Fruit fly (Drosophila melanogaster) whole organism, embryonic: ENCODE measurements around the gene msd1.

Experiments used
- Abd-B ChIP-seq: fragments of 200-800 bp; sonication (Bioruptor generic); optimal IDR thresholded peaks from 2 replicates; lab custom pipeline; 2018; ENCODE audit warnings: missing biosample characterization, mild to moderate bottlenecking, missing genetic modification characterization, moderate library complexity
- BEAF-32 ChIP-seq: fragments of 200-800 bp; sonication (Bioruptor generic); optimal IDR thresholded peaks from 3 replicates; lab custom pipeline; 2017; ENCODE audit warnings: missing biosample characterization, missing genetic modification characterization, mild to moderate bottlenecking, moderate library complexity, missing genetic modification reagents
- CG11560 ChIP-seq: fragments of 200-800 bp; sonication (Bioruptor generic); IDR thresholded peaks from 3 replicates; pipeline ENCODE4 v1.3.6; 2022; ENCODE audit warnings: missing biosample characterization, missing genetic modification characterization
- CG12391 ChIP-seq: fragments of 200-800 bp; sonication (Bioruptor generic); optimal IDR thresholded peaks from 3 replicates; lab custom pipeline; 2018; ENCODE audit warnings: missing biosample characterization, mild to moderate bottlenecking, missing genetic modification characterization, moderate library complexity
- CG12659 ChIP-seq: fragments of 200-800 bp; sonication (Bioruptor generic); optimal IDR thresholded peaks from 3 replicates; lab custom pipeline; 2017; ENCODE audit warnings: mild to moderate bottlenecking, missing biosample characterization, missing genetic modification reagents, missing genetic modification characterization
- CG13123 ChIP-seq: fragments of 200-800 bp; sonication (Bioruptor generic); optimal IDR thresholded peaks from 2 replicates; lab custom pipeline; 2016; ENCODE audit warnings: missing biosample characterization, missing genetic modification characterization
- CG13287 ChIP-seq: fragments of 200-800 bp; sonication (Bioruptor generic); IDR thresholded peaks from 2 replicates; pipeline ENCODE4 v1.3.6; 2022; ENCODE audit warnings: missing biosample characterization, missing genetic modification characterization; ENCODE audit not compliant: partially characterized antibody
- CG14710 ChIP-seq: fragments of 200-800 bp; sonication (Bioruptor generic); optimal IDR thresholded peaks from 3 replicates; lab custom pipeline; 2019; ENCODE audit warnings: missing biosample characterization, mild to moderate bottlenecking, missing genetic modification characterization, moderate library complexity
- CG15601 ChIP-seq: fragments of 200-800 bp; sonication (Bioruptor generic); optimal IDR thresholded peaks from 3 replicates; lab custom pipeline; 2019; ENCODE audit warnings: missing biosample characterization, mild to moderate bottlenecking, missing genetic modification characterization, moderate library complexity
- CG17186 ChIP-seq: fragments of 200-800 bp; sonication (Bioruptor generic); optimal IDR thresholded peaks from 3 replicates; lab custom pipeline; 2017; ENCODE audit warnings: missing biosample characterization, missing genetic modification reagents, missing genetic modification characterization
- CG17361 ChIP-seq: fragments of 200-800 bp; sonication (Bioruptor generic); IDR thresholded peaks from 3 replicates; pipeline ENCODE4 v1.3.6; 2022; ENCODE audit warnings: missing biosample characterization, missing genetic modification characterization
- CG17385 ChIP-seq: fragments of 200-800 bp; sonication (Bioruptor generic); optimal IDR thresholded peaks from 3 replicates; lab custom pipeline; 2018; ENCODE audit warnings: missing biosample characterization, mild to moderate bottlenecking, missing genetic modification characterization
- CG3281 ChIP-seq: fragments of 200-800 bp; sonication (Bioruptor generic); optimal IDR thresholded peaks from 3 replicates; lab custom pipeline; 2017; ENCODE audit warnings: missing biosample characterization, mild to moderate bottlenecking, missing genetic modification characterization
- CG6689 ChIP-seq: fragments of 200-800 bp; sonication (Bioruptor generic); IDR thresholded peaks from 2 replicates; pipeline ENCODE4 v1.3.6; 2022; ENCODE audit warnings: missing biosample characterization, missing genetic modification characterization
- CG8924 ChIP-seq: fragments of 200-800 bp; optimal IDR thresholded peaks from 3 replicates; lab custom pipeline; 2019; ENCODE audit warnings: missing biosample characterization, mild to moderate bottlenecking, missing genetic modification characterization, moderate library complexity
- CG9727 ChIP-seq: fragments of 200-800 bp; sonication (Bioruptor generic); optimal IDR thresholded peaks from 3 replicates; lab custom pipeline; 2017; ENCODE audit warnings: missing biosample characterization, mild to moderate bottlenecking, missing genetic modification characterization
- CG9797 ChIP-seq: fragments of 200-800 bp; sonication (Bioruptor generic); optimal IDR thresholded peaks from 3 replicates; lab custom pipeline; 2018; ENCODE audit warnings: missing biosample characterization, mild to moderate bottlenecking, missing genetic modification characterization
- E2f2 ChIP-seq: fragments of 200-800 bp; sonication (Bioruptor generic); IDR thresholded peaks from 2 replicates; pipeline ENCODE4 v1.3.6; 2022; ENCODE audit warnings: missing biosample characterization, missing genetic modification characterization
- Ets97D ChIP-seq: fragments of 200-800 bp; sonication (Bioruptor generic); optimal IDR thresholded peaks from 3 replicates; lab custom pipeline; 2016; ENCODE audit warnings: missing biosample characterization, missing genetic modification characterization
- Hmx ChIP-seq: fragments of 200-800 bp; sonication (Bioruptor generic); optimal IDR thresholded peaks from 2 replicates; lab custom pipeline; 2016; ENCODE audit warnings: missing biosample characterization, missing genetic modification characterization
- Hr51 ChIP-seq, 2 experiments: fragments of 200-800 bp; sonication (Bioruptor generic); optimal IDR thresholded peaks; 2 replicates in 1 of 2; 3 replicates in 1 of 2; lab custom pipeline; 2016 to 2018; ENCODE audit warnings: missing biosample characterization in 2 of 2, missing genetic modification characterization in 2 of 2, mild to moderate bottlenecking in 1 of 2, moderate library complexity in 1 of 2
- Lhr ChIP-seq: fragments of 200-800 bp; sonication (Bioruptor generic); optimal IDR thresholded peaks from 3 replicates; lab custom pipeline; 2017; ENCODE audit warnings: mild to moderate bottlenecking, missing biosample characterization, missing genetic modification reagents, missing genetic modification characterization
- MBD-R2 ChIP-seq: fragments of 200-800 bp; sonication (Bioruptor generic); IDR thresholded peaks from 2 replicates; pipeline ENCODE4 v1.3.6; 2022; ENCODE audit warnings: missing biosample characterization, missing genetic modification characterization
- MESR4 ChIP-seq: fragments of 200-800 bp; sonication (Bioruptor generic); optimal IDR thresholded peaks from 2 replicates; lab custom pipeline; 2018; ENCODE audit warnings: missing biosample characterization, mild to moderate bottlenecking, missing genetic modification characterization, moderate library complexity
- Med ChIP-seq: fragments of 200-800 bp; sonication (Bioruptor generic); peaks from one replicate; lab custom pipeline; 2016; ENCODE audit warnings: missing biosample characterization, missing genetic modification characterization, mild to moderate bottlenecking, inconsistent platforms, moderate library complexity
- NC2β ChIP-seq: fragments of 200-800 bp; sonication (Bioruptor generic); optimal IDR thresholded peaks from 2 replicates; lab custom pipeline; 2016; ENCODE audit warnings: missing biosample characterization, missing genetic modification characterization
- Opbp ChIP-seq: fragments of 200-800 bp; sonication (Bioruptor generic); IDR thresholded peaks from 3 replicates; pipeline ENCODE4 v1.3.6; 2022; ENCODE audit warnings: missing biosample characterization, missing genetic modification characterization; ENCODE audit not compliant: partially characterized antibody
- PHDP ChIP-seq: fragments of 200-800 bp; sonication (Bioruptor generic); optimal IDR thresholded peaks from 3 replicates; lab custom pipeline; 2018; ENCODE audit warnings: missing biosample characterization, mild to moderate bottlenecking, missing genetic modification characterization, moderate library complexity
- Pdp1 ChIP-seq, 2 experiments: fragments of 200-800 bp; sonication (Bioruptor generic); optimal IDR thresholded peaks; 3 replicates each; lab custom pipeline; 2016; ENCODE audit warnings: missing biosample characterization in 2 of 2, missing genetic modification characterization in 2 of 2, mild to moderate bottlenecking in 1 of 2, moderate library complexity in 1 of 2
- Ptx1 ChIP-seq: fragments of 200-800 bp; sonication (Bioruptor generic); IDR thresholded peaks from 2 replicates; pipeline ENCODE4 v1.3.6; 2022; ENCODE audit warnings: missing biosample characterization, missing genetic modification characterization
- Sin3A ChIP-seq: fragments of >200 bp; optimal IDR thresholded peaks from 2 replicates; lab custom pipeline; 2018
- ato ChIP-seq: fragments of 200-800 bp; sonication (Bioruptor generic); IDR thresholded peaks from 2 replicates; pipeline ENCODE4 v1.3.6; 2022; ENCODE audit warnings: missing biosample characterization, missing genetic modification characterization; ENCODE audit not compliant: partially characterized antibody
- ci ChIP-seq: fragments of 200-800 bp; sonication (Bioruptor generic); IDR thresholded peaks from 3 replicates; pipeline ENCODE4 v1.3.6; 2022; ENCODE audit warnings: missing biosample characterization, missing genetic modification characterization
- disco-r ChIP-seq: fragments of 200-800 bp; sonication (Bioruptor generic); optimal IDR thresholded peaks from 2 replicates; lab custom pipeline; 2016; ENCODE audit warnings: missing biosample characterization, missing genetic modification characterization
- ftz-f1 ChIP-seq: fragments of 200-800 bp; sonication (Bioruptor generic); optimal IDR thresholded peaks from 2 replicates; lab custom pipeline; 2016; ENCODE audit warnings: missing biosample characterization, missing genetic modification characterization
- grn ChIP-seq: fragments of 200-800 bp; sonication (Bioruptor generic); optimal IDR thresholded peaks from 3 replicates; lab custom pipeline; 2017; ENCODE audit warnings: missing biosample characterization, missing genetic modification characterization
- gsb-n ChIP-seq: fragments of 200-800 bp; sonication (Bioruptor generic); optimal IDR thresholded peaks from 3 replicates; lab custom pipeline; 2018; ENCODE audit warnings: missing biosample characterization, mild to moderate bottlenecking, missing genetic modification characterization
- hkb ChIP-seq, 2 experiments: fragments of 200-800 bp in 1 of 2; fragments of >200 bp in 1 of 2; sonication (Bioruptor generic) in 1 of 2; IDR thresholded peaks in 1 of 2; optimal IDR thresholded peaks in 1 of 2; 2 replicates each; pipeline versions ENCODE4 v1.3.6 to Lab custom; 2017 to 2022; ENCODE audit warnings: missing biosample characterization in 1 of 2, missing genetic modification characterization in 1 of 2
- lilli ChIP-seq: fragments of 200-800 bp; sonication (Bioruptor generic); optimal IDR thresholded peaks from 3 replicates; lab custom pipeline; 2016; ENCODE audit warnings: missing biosample characterization, missing genetic modification characterization
- nmo ChIP-seq: fragments of 200-800 bp; sonication (Bioruptor generic); optimal IDR thresholded peaks from 2 replicates; lab custom pipeline; 2018; ENCODE audit warnings: missing biosample characterization, mild to moderate bottlenecking, missing genetic modification characterization, moderate library complexity
- pb ChIP-seq: fragments of 200-800 bp; sonication (Bioruptor generic); optimal IDR thresholded peaks from 3 replicates; lab custom pipeline; 2016; ENCODE audit warnings: missing biosample characterization, missing genetic modification characterization
- phol ChIP-seq: fragments of 200-800 bp; sonication (Bioruptor generic); optimal IDR thresholded peaks from 3 replicates; lab custom pipeline; 2018; ENCODE audit warnings: missing biosample characterization, mild to moderate bottlenecking, missing genetic modification characterization, moderate library complexity
- pzg ChIP-seq: fragments of 200-800 bp; sonication (Bioruptor generic); optimal IDR thresholded peaks from 3 replicates; lab custom pipeline; 2018; ENCODE audit warnings: missing biosample characterization, mild to moderate bottlenecking, missing genetic modification characterization, moderate library complexity
- row ChIP-seq: fragments of 200-800 bp; sonication (Bioruptor generic); IDR thresholded peaks from 3 replicates; pipeline ENCODE4 v1.3.6; 2022; ENCODE audit warnings: missing biosample characterization, missing genetic modification characterization
- slp2 ChIP-seq: fragments of 200-800 bp; sonication (Bioruptor generic); optimal IDR thresholded peaks from 2 replicates; lab custom pipeline; 2016; ENCODE audit warnings: missing biosample characterization, missing genetic modification characterization
- twi ChIP-seq: fragments of 200-800 bp; optimal IDR thresholded peaks from 2 replicates; lab custom pipeline; 2019; ENCODE audit warnings: missing biosample characterization, mild to moderate bottlenecking, missing genetic modification characterization, moderate library complexity
- vnd ChIP-seq: fragments of 200-800 bp; sonication (Bioruptor generic); IDR thresholded peaks from 3 replicates; pipeline ENCODE4 v1.3.6; 2022; ENCODE audit warnings: missing biosample characterization, missing genetic modification characterization; ENCODE audit not compliant: partially characterized antibody
- zen ChIP-seq: fragments of 200-800 bp; sonication (Bioruptor generic); optimal IDR thresholded peaks from 3 replicates; lab custom pipeline; 2018; ENCODE audit warnings: missing biosample characterization, mild to moderate bottlenecking, missing genetic modification characterization, moderate library complexity

msd1 gene

DNA sequence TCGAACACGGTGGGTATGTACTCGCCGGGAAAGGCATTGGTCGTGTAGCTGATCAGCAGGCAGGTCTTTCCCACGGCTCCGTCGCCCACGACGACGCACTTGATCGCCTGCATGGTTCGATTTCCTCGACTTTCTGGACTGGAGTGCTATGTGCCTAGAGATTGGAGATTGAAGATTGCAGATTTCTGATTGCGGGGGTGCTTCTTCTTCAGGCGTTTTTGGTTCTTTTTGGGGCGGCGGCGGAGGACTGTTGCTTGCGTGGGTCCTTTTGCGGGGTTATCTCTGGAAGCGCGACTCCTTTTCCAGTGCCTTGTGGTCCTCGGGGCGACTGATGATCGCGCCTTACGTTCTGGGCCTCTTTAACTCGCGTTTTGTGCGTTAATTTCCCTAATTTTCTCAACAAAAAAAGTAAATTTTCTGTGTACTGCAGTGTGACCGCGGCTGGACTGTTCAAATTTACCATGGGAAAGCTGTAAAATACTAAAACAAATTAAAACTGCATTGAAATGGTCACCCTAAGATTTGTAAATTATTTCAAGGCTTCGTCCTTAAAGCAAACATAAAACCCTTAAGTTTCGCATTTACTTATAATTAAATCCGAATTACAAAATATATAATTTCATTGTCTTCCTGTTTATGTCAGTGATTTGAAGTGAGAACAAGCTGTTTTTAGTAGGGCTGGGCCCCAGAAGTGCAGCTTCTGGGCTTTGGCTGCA, 29.2 kb upstream of the msd1 start, which contains the start of the genes Rac1 and Acat2 (continued):
- TF ChIP-seq CG17186 (GFP tag; lab: Kevin White, UChicago) (peak; percentile 47), gsb-n (tag; lab: Kevin White, UChicago) (no peak), CG3281 (GFP tag; lab: Kevin White, UChicago) (no peak), CG13287 (peak; percentile 19; the same call in 1 of the 2 replicates), vnd (GFP tag; lab: Robert Waterston, UW) (no peak), Lhr (GFP tag; lab: Kevin White, UChicago) (peak; percentile 72), Hmx (GFP tag; lab: Kevin White, UChicago) (no peak), Ptx1 (GFP tag; lab: Robert Waterston, UW) (no peak), Med (GFP tag; lab: Kevin White, UChicago) (peak; percentile 62), ci (GFP tag; lab: Robert Waterston, UW) (no peak), pzg (peak; percentile 85), Abd-B (GFP tag; lab: Kevin White, UChicago) (peak; percentile 56), PHDP (tag; lab: Kevin White, UChicago) (no peak), CG11560 (no peak), disco-r (GFP tag; lab: Kevin White, UChicago) (no peak), pb (GFP tag; lab: Kevin White, UChicago) (no peak), zen (tag; lab: Kevin White, UChicago) (no peak), ftz-f1 (GFP tag; lab: Kevin White, UChicago) (peak; percentile 21), CG8924 (peak; percentile 31), Opbp (GFP tag; lab: Robert Waterston, UW) (0 out of 3 replicates have a peak, but pooled peaks have one; percentile 16), ato (GFP tag; lab: Robert Waterston, UW) (no peak), twi (tag; lab: Kevin White, UChicago) (peak; percentile 31), CG17385 (GFP tag; lab: Kevin White, UChicago) (peak; percentile 78), slp2 (GFP tag; lab: Kevin White, UChicago) (no peak), CG12391 (tag; lab: Kevin White, UChicago) (peak; percentile 57), CG9797 (GFP tag; lab: Kevin White, UChicago) (peak; percentile 92), CG15601 (tag; lab: Kevin White, UChicago) (peak; percentile 17), hkb (optimal IDR thresholded peaks at IDR 0.05; lab: Kevin White, UChicago) (peak; percentile 93), hkb (GFP tag; IDR thresholded peaks at IDR 0.05; lab: Robert Waterston, UW) (no peak), CG13123 (GFP tag; lab: Kevin White, UChicago) (peak; percentile 5), CG14710 (tag; lab: Kevin White, UChicago) (peak; percentile 76), CG6689 (no peak), E2f2 (GFP tag; lab: Robert Waterston, UW) (peak; percentile 80), Hr51 (GFP tag; optimal IDR thresholded peaks at IDR 0.05; lab: Kevin White, UChicago) (no peak), grn (GFP tag; lab: Kevin White, UChicago) (peak; percentile 97), NC2β (peak; percentile 5), BEAF-32 (GFP tag; lab: Kevin White, UChicago) (peak; percentile 54), nmo (GFP tag; lab: Kevin White, UChicago) (peak; percentile 74), phol (tag; lab: Kevin White, UChicago) (peak; percentile 53), CG9727 (GFP tag; lab: Kevin White, UChicago) (peak; percentile 28), Pdp1 (GFP tag; optimal IDR thresholded peaks at IDR 0.05; lab: Kevin White, UChicago) (peak in 1 of 2 experiments; percentile 35), Sin3A (lab: Kevin White, UChicago) (peak; percentile 95), MESR4 (GFP tag; lab: Kevin White, UChicago) (peak; percentile 73), Ets97D (GFP tag; lab: Kevin White, UChicago) (peak; percentile 60), lilli (GFP tag; lab: Kevin White, UChicago) (peak; percentile 11), CG12659 (GFP tag; lab: Kevin White, UChicago) (peak; percentile 72), CG17361 (peak; percentile 57; the same call in 2 of the 3 replicates), MBD-R2 (GFP tag; lab: Robert Waterston, UW) (peak; percentile 63), row (peak; percentile 58)
